Worm (Caenorhabditis elegans) whole organism, young adult: ENCODE results near the gene nep-24.

Experiments used
- B0261.1 ChIP-seq: sonication (generic microtip); optimal IDR thresholded peaks from 2 replicates; lab custom pipeline; 2016; ENCODE audit warnings: mild to moderate bottlenecking, missing genetic modification characterization, moderate library complexity, missing compliant biosample characterization
- F10E7.11 ChIP-seq: sonication (generic microtip); optimal IDR thresholded peaks from 2 replicates; lab custom pipeline; 2017; ENCODE audit warnings: mild to moderate bottlenecking, missing genetic modification characterization, moderate library complexity, missing compliant biosample characterization
- F22D6.2 ChIP-seq: sonication (generic microtip); optimal IDR thresholded peaks from 2 replicates; lab custom pipeline; 2016; ENCODE audit warnings: mild to moderate bottlenecking, missing genetic modification characterization, missing compliant biosample characterization
- F39B2.1 ChIP-seq: fragments of 200-800 bp; sonication (Bioruptor generic); IDR thresholded peaks from 2 replicates; pipeline ENCODE4 v1.3.6; 2022; ENCODE audit warnings: missing genetic modification reagents, missing genetic modification characterization, missing compliant biosample characterization
- K11D2.4 ChIP-seq: fragments of 200-800 bp; sonication (Bioruptor generic); IDR thresholded peaks from 2 replicates; pipeline ENCODE4 v1.3.6; 2022; ENCODE audit warnings: missing genetic modification reagents, missing genetic modification characterization, missing compliant biosample characterization
- Y53G8AR.9 ChIP-seq: fragments of 200-800 bp; sonication (Bioruptor generic); conservative IDR thresholded peaks from 2 replicates; pipeline ENCODE4 v1.3.6; 2022; ENCODE audit warnings: missing genetic modification reagents, missing genetic modification characterization, missing compliant biosample characterization
- Y95B8A.8 ChIP-seq: fragments of 200-800 bp; sonication (Bioruptor generic); IDR thresholded peaks from 2 replicates; pipeline ENCODE4 v1.3.6; 2022; ENCODE audit warnings: missing genetic modification reagents, missing genetic modification characterization, missing compliant biosample characterization
- ama-1 ChIP-seq, 3 experiments: fragments of 150-350 bp in 1 of 3; sonication (generic microtip) in 2 of 3; optimal IDR thresholded peaks; 2 replicates each; lab custom pipeline; 2014 to 2018; ENCODE audit warnings: missing biosample characterization in 2 of 3, missing genetic modification characterization in 2 of 3, missing genetic modification reagents in 2 of 3
- athp-1 ChIP-seq: sonication (generic microtip); optimal IDR thresholded peaks from 2 replicates; lab custom pipeline; 2017; ENCODE audit warnings: mild to moderate bottlenecking, missing genetic modification characterization, missing compliant biosample characterization
- attf-5 ChIP-seq: fragments of 200-800 bp; sonication (Bioruptor generic); optimal IDR thresholded peaks from 2 replicates; lab custom pipeline; 2018; ENCODE audit warnings: mild to moderate bottlenecking, missing genetic modification characterization, missing compliant biosample characterization
- bed-1 ChIP-seq: fragments of 200-800 bp; sonication (Bioruptor generic); IDR thresholded peaks from 2 replicates; pipeline ENCODE4 v1.3.6; 2022; ENCODE audit warnings: missing genetic modification reagents, missing genetic modification characterization, missing compliant biosample characterization
- bed-2 ChIP-seq: fragments of 200-800 bp; sonication (Bioruptor generic); IDR thresholded peaks from 2 replicates; pipeline ENCODE4 v1.3.6; 2022; ENCODE audit warnings: missing genetic modification reagents, missing genetic modification characterization, missing compliant biosample characterization
- cebp-1 ChIP-seq, 2 experiments: fragments of 200-800 bp in 1 of 2; sonication (Bioruptor generic) in 1 of 2; sonication (generic microtip) in 1 of 2; IDR thresholded peaks in 1 of 2; optimal IDR thresholded peaks in 1 of 2; 2 replicates each; pipeline versions ENCODE4 v1.3.6 to Lab custom; 2017 to 2022; ENCODE audit warnings: missing compliant biosample characterization in 2 of 2, missing genetic modification characterization in 2 of 2, mild to moderate bottlenecking in 1 of 2, missing genetic modification reagents in 1 of 2, moderate library complexity in 1 of 2
- ceh-91 ChIP-seq: fragments of 200-800 bp; sonication (Bioruptor generic); IDR thresholded peaks from 2 replicates; pipeline ENCODE4 v1.3.6; 2022; ENCODE audit warnings: missing genetic modification reagents, missing genetic modification characterization, missing compliant biosample characterization
- efl-1 ChIP-seq: fragments of 150-350 bp; optimal IDR thresholded peaks from 2 replicates; lab custom pipeline; 2014; ENCODE audit warnings: missing biosample characterization, missing genetic modification reagents, missing genetic modification characterization
- egl-44 ChIP-seq: fragments of 200-800 bp; sonication (Bioruptor generic); IDR thresholded peaks from 2 replicates; pipeline ENCODE4 v1.3.6; 2022; ENCODE audit warnings: missing genetic modification reagents, missing genetic modification characterization, missing compliant biosample characterization
- egrh-3 ChIP-seq: fragments of 200-800 bp; sonication (Bioruptor generic); IDR thresholded peaks from 2 replicates; pipeline ENCODE4 v1.3.6; 2022; ENCODE audit warnings: missing genetic modification reagents, missing genetic modification characterization, missing compliant biosample characterization
- fkh-3 ChIP-seq: sonication (generic microtip); optimal IDR thresholded peaks from 2 replicates; lab custom pipeline; 2016; ENCODE audit warnings: mild to moderate bottlenecking, missing genetic modification characterization, missing compliant biosample characterization
- him-1 ChIP-seq: sonication (generic microtip); optimal IDR thresholded peaks from 2 replicates; lab custom pipeline; 2016; ENCODE audit warnings: missing genotype, missing genetic modification reagents, missing genetic modification characterization, missing compliant biosample characterization
- hlh-26 ChIP-seq: fragments of 200-800 bp; sonication (Bioruptor generic); conservative IDR thresholded peaks from 2 replicates; pipeline ENCODE4 v1.3.6; 2022; ENCODE audit warnings: missing genetic modification reagents, missing genetic modification characterization, missing compliant biosample characterization
- hmg-20 ChIP-seq: fragments of 200-800 bp; sonication (Bioruptor generic); IDR thresholded peaks from 2 replicates; pipeline ENCODE4 v1.3.6; 2022; ENCODE audit warnings: missing genetic modification reagents, missing genetic modification characterization, missing compliant biosample characterization
- hsf-1 ChIP-seq: fragments of 200-800 bp; sonication (Bioruptor generic); IDR thresholded peaks from 2 replicates; pipeline ENCODE4 v1.3.6; 2022; ENCODE audit warnings: missing genetic modification reagents, missing genetic modification characterization, missing compliant biosample characterization
- madf-10 ChIP-seq: sonication (generic microtip); optimal IDR thresholded peaks from 2 replicates; lab custom pipeline; 2016; ENCODE audit warnings: mild to moderate bottlenecking, missing genetic modification characterization, missing compliant biosample characterization
- madf-3 ChIP-seq: fragments of 200-800 bp; sonication (Bioruptor generic); IDR thresholded peaks from 2 replicates; pipeline ENCODE4 v1.3.6; 2022; ENCODE audit warnings: missing genetic modification reagents, missing genetic modification characterization, missing compliant biosample characterization
- nfya-1 ChIP-seq: sonication (generic microtip); optimal IDR thresholded peaks from 2 replicates; lab custom pipeline; 2017; ENCODE audit warnings: antibody characterized with exemption, missing compliant biosample characterization, missing genetic modification characterization, borderline replicate concordance; ENCODE audit not compliant: insufficient read depth
- nhr-120 ChIP-seq: fragments of 200-800 bp; sonication (Bioruptor generic); IDR thresholded peaks from 2 replicates; pipeline ENCODE4 v1.3.6; 2022; ENCODE audit warnings: missing genetic modification characterization, missing compliant biosample characterization
- nhr-179 ChIP-seq: sonication (generic microtip); optimal IDR thresholded peaks from 2 replicates; lab custom pipeline; 2016; ENCODE audit warnings: mild to moderate bottlenecking, missing genetic modification characterization, missing compliant biosample characterization
- nhr-27 ChIP-seq: fragments of 200-800 bp; sonication (Bioruptor generic); optimal IDR thresholded peaks from 2 replicates; lab custom pipeline; 2018; ENCODE audit warnings: mild to moderate bottlenecking, missing genetic modification characterization, moderate library complexity, missing compliant biosample characterization
- nhr-90 ChIP-seq: sonication (generic microtip); optimal IDR thresholded peaks from 2 replicates; lab custom pipeline; 2016; ENCODE audit warnings: missing genotype, mild to moderate bottlenecking, missing genetic modification characterization, missing compliant biosample characterization
- sea-2 ChIP-seq: fragments of 200-800 bp; sonication (Bioruptor generic); IDR thresholded peaks from 2 replicates; pipeline ENCODE4 v1.3.6; 2022; ENCODE audit warnings: missing genetic modification characterization, missing compliant biosample characterization
- snpc-3.4 ChIP-seq: sonication (generic microtip); optimal IDR thresholded peaks from 2 replicates; lab custom pipeline; 2017; ENCODE audit warnings: missing genetic modification characterization, mild to moderate bottlenecking, missing compliant biosample characterization, antibody characterized with exemption, moderate library complexity, missing genotype, missing genetic modification reagents
- snpc-4 ChIP-seq, 5 experiments: fragments of 150-350 bp in 1 of 5; sonication (generic microtip) in 4 of 5; optimal IDR thresholded peaks; 2 replicates each; lab custom pipeline; 2014 to 2018; ENCODE audit warnings: missing genetic modification characterization in 5 of 5, missing biosample characterization in 3 of 5, antibody characterized with exemption in 2 of 5, mild to moderate bottlenecking in 2 of 5, missing compliant biosample characterization in 2 of 5, missing genotype in 2 of 5, moderate library complexity in 2 of 5, missing genetic modification reagents in 1 of 5
- somi-1 ChIP-seq: fragments of 200-800 bp; sonication (Bioruptor generic); optimal IDR thresholded peaks from 2 replicates; lab custom pipeline; 2018; ENCODE audit warnings: mild to moderate bottlenecking, missing genetic modification characterization, missing compliant biosample characterization
- tbx-9 ChIP-seq: sonication (generic microtip); optimal IDR thresholded peaks from 2 replicates; lab custom pipeline; 2016; ENCODE audit warnings: borderline replicate concordance, missing genetic modification characterization, inconsistent platforms, missing compliant biosample characterization
- unc-62 ChIP-seq: fragments of 150-350 bp; optimal IDR thresholded peaks from 2 replicates; lab custom pipeline; 2014; ENCODE audit warnings: missing biosample characterization, missing genetic modification reagents, missing genetic modification characterization
- xnd-1 ChIP-seq: sonication (generic microtip); optimal IDR thresholded peaks from 2 replicates; lab custom pipeline; 2016; ENCODE audit warnings: missing genotype, missing genetic modification reagents, missing genetic modification characterization, missing compliant biosample characterization
- zfh-2 ChIP-seq: fragments of 200-800 bp; sonication (Bioruptor generic); conservative IDR thresholded peaks from 2 replicates; pipeline ENCODE4 v1.3.6; 2022; ENCODE audit warnings: missing genetic modification reagents, missing genetic modification characterization, missing compliant biosample characterization
- ztf-22 ChIP-seq: fragments of 200-800 bp; sonication (Bioruptor generic); optimal IDR thresholded peaks from 2 replicates; lab custom pipeline; 2018; ENCODE audit warnings: mild to moderate bottlenecking, missing genetic modification characterization, moderate library complexity, missing compliant biosample characterization
- ztf-25 ChIP-seq: fragments of 200-800 bp; sonication (Bioruptor generic); IDR thresholded peaks from 2 replicates; pipeline ENCODE4 v1.3.6; 2022; ENCODE audit warnings: missing genetic modification reagents, missing genetic modification characterization, missing compliant biosample characterization
- ztf-28 ChIP-seq: fragments of 200-800 bp; sonication (Bioruptor generic); IDR thresholded peaks from 2 replicates; pipeline ENCODE4 v1.3.6; 2022; ENCODE audit warnings: missing genetic modification reagents, missing genetic modification characterization, missing compliant biosample characterization
- ztf-3 ChIP-seq: fragments of 200-800 bp; sonication (Bioruptor generic); optimal IDR thresholded peaks from 2 replicates; lab custom pipeline; 2018; ENCODE audit warnings: mild to moderate bottlenecking, missing genetic modification characterization, missing compliant biosample characterization
- ztf-6 ChIP-seq: fragments of 200-800 bp; sonication (Bioruptor generic); IDR thresholded peaks from 2 replicates; pipeline ENCODE4 v1.3.6; 2022; ENCODE audit warnings: missing genetic modification reagents, missing genetic modification characterization, missing compliant biosample characterization

Gene nep-24

ce11 chrIV:16925363-16925863 is 1.2 kb downstream of the nep-24 start (continued):
- TF ChIP-seq hmg-20 (GFP tag; lab: Robert Waterston, UW) (no peak), attf-5 (GFP tag; lab: Kevin White, UChicago) (no peak), fkh-3 (tag; lab: Kevin White, UChicago) (no peak), hlh-26 (no peak), sea-2 (GFP tag; lab: Robert Waterston, UW) (no peak), madf-10 (tag; lab: Kevin White, UChicago) (no peak), B0261.1 (tag; lab: Kevin White, UChicago) (no peak), snpc-3.4 (tag; lab: Kevin White, UChicago) (no peak), ama-1 (optimal IDR thresholded peaks at IDR 0.05; lab: Kevin White, UChicago) (no peak), ama-1 (GFP tag; optimal IDR thresholded peaks at IDR 0.05; lab: Kevin White, UChicago) (no peak), F22D6.2 (tag; lab: Kevin White, UChicago) (no peak), ztf-22 (GFP tag; lab: Kevin White, UChicago) (no peak), ztf-28 (GFP tag; lab: Robert Waterston, UW) (no peak), K11D2.4 (GFP tag; lab: Robert Waterston, UW) (no peak), F39B2.1 (no peak), athp-1 (tag; lab: Kevin White, UChicago) (no peak), unc-62 (no peak), ztf-3 (GFP tag; lab: Kevin White, UChicago) (no peak), zfh-2 (GFP tag; lab: Robert Waterston, UW) (peak; percentile 89), cebp-1 (GFP tag; IDR thresholded peaks at IDR 0.05; lab: Robert Waterston, UW) (no peak), cebp-1 (tag; optimal IDR thresholded peaks at IDR 0.05; lab: Kevin White, UChicago) (no peak), xnd-1 (tag; lab: Kevin White, UChicago) (no peak), nhr-27 (tag; lab: Kevin White, UChicago) (no peak), ztf-6 (GFP tag; lab: Robert Waterston, UW) (no peak), snpc-4 (GFP tag; optimal IDR thresholded peaks at IDR 0.05; lab: Kevin White, UChicago) (no peak), snpc-4 (tag; optimal IDR thresholded peaks at IDR 0.05; lab: Kevin White, UChicago) (peak in 1 of 4 experiments; percentile 81), bed-2 (GFP tag; lab: Robert Waterston, UW) (0 out of 2 replicates have a peak, but pooled peaks have one; percentile 40)

DNA sequence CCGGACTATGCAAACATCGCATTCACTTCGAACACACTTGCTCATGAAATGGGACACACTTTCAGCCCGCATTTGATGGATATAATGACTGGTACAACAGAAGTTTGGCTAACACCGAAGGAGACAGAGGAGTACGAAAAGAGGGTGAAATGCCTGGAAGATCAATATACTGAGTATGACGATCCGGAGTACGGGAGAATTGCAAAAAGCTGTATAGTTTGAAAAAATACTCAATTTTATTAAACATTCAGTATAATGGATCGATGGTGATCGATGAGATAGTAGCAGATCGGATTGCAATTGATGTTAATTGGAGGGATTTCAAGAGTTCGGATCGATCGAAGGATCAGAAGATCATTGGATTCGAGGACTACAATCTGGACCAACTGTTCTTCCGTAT is 2.4 kb downstream of the nep-24 start:
- no peak for TF ChIP-seq nhr-90 (tag; lab: Kevin White, UChicago)
- TF ChIP-seq K11D2.4 (GFP tag; lab: Robert Waterston, UW): no peak
- TF ChIP-seq, all 124 proteins: peak for 0

ce11 chrIV:16931077-16931476 is 6.9 kb downstream of the nep-24 start, which contains the start of gene Y116A8C.49:
Y116A8C.49 (minus strand) TSS chrIV:16931177.
- no peak for TF ChIP-seq egrh-3

- TF ChIP-seq efl-1 (GFP tag; lab: Kevin White, UChicago) (no peak), madf-3 (GFP tag; lab: Robert Waterston, UW) (no peak), Y95B8A.8 (GFP tag; lab: Robert Waterston, UW) (no peak), ztf-22 (GFP tag; lab: Kevin White, UChicago) (no peak), Y53G8AR.9 (GFP tag; lab: Robert Waterston, UW) (no peak), egl-44 (no peak), unc-62 (no peak), egrh-3 (peak; percentile 80; the same call in 1 of the 2 replicates), nhr-120 (GFP tag; lab: Robert Waterston, UW) (no peak), tbx-9 (tag; lab: Kevin White, UChicago) (no peak), ceh-91 (GFP tag; lab: Robert Waterston, UW) (no peak), F39B2.1 (no peak), bed-1 (GFP tag; lab: Robert Waterston, UW) (no peak), zfh-2 (GFP tag; lab: Robert Waterston, UW) (peak; percentile 85), nhr-179 (no peak), somi-1 (GFP tag; lab: Kevin White, UChicago) (no peak), him-1 (tag; lab: Kevin White, UChicago) (no peak), F10E7.11 (tag; lab: Kevin White, UChicago) (no peak), ztf-25 (GFP tag; lab: Robert Waterston, UW) (0 out of 2 replicates have a peak, but pooled peaks have one; percentile 33), nfya-1 (tag; lab: Kevin White, UChicago) (no peak), hsf-1 (GFP tag; lab: Robert Waterston, UW) (no peak)
Measured at ce11 chrIV:16936053-16936452, 11.9 kb downstream of the nep-24 start.
